Fruit fly (Drosophila melanogaster): ENCODE measurements around the gene Chsy.

DNA sequence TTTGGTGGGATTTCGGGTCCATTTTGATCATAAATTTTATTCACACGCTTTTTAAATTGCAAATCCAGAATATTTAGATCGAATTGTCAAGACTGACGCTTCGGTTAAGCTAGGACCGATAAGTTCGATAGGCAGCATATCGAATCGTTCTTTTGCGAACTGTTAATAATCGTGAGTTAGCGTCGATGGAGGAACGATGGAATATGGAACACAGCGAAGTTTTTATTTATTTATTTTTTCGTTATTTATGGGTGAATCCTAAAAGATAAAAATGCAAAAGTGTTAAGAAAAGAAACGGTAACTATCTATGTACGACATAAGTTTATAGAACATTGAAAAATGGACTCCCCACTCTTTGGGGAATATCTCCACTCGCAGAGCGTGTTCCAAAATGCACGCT, 37.4 kb downstream of the Chsy start, which contains the start of gene CG42300:
- TF ChIP-seq pan (optimal IDR thresholded peaks at IDR 0.05) (no peak), Dll (optimal IDR thresholded peaks at IDR 0.05) (no peak)

All from whole organism.